Worm (Caenorhabditis elegans) whole organism, late embryonic: ENCODE results near the gene C49A9.2.

Source experiments
- ama-1 ChIP-seq: fragments of 150-350 bp; optimal IDR thresholded peaks from 2 replicates; lab custom pipeline; 2014
- che-1 ChIP-seq: sonication (generic microtip); optimal IDR thresholded peaks from 2 replicates; lab custom pipeline; 2016; ENCODE audit warnings: mild to moderate bottlenecking, missing genetic modification characterization, missing compliant biosample characterization
- elt-2 ChIP-seq: sonication (generic microtip); optimal IDR thresholded peaks from 2 replicates; lab custom pipeline; 2016; ENCODE audit warnings: missing genetic modification reagents, missing genetic modification characterization, missing compliant biosample characterization
- eyg-1 ChIP-seq: sonication (generic microtip); optimal IDR thresholded peaks from 2 replicates; lab custom pipeline; 2016; ENCODE audit warnings: missing genotype, missing genetic modification characterization, missing compliant biosample characterization
- hlh-13 ChIP-seq: fragments of 200-800 bp; sonication (Bioruptor generic); optimal IDR thresholded peaks from 2 replicates; lab custom pipeline; 2018; ENCODE audit warnings: mild to moderate bottlenecking, missing genetic modification characterization, missing compliant biosample characterization
- hlh-15 ChIP-seq: sonication (generic microtip); optimal IDR thresholded peaks from 2 replicates; lab custom pipeline; 2016; ENCODE audit warnings: missing genetic modification characterization, missing compliant biosample characterization
- hlh-6 ChIP-seq: sonication (generic microtip); optimal IDR thresholded peaks from 2 replicates; lab custom pipeline; 2016; ENCODE audit warnings: missing genotype, missing genetic modification characterization, missing compliant biosample characterization
- nhr-11 ChIP-seq: fragments of 150-350 bp; optimal IDR thresholded peaks from 2 replicates; lab custom pipeline; 2014; ENCODE audit warnings: missing biosample characterization, missing genetic modification characterization
- odd-2 ChIP-seq: sonication (generic microtip); optimal IDR thresholded peaks from 2 replicates; lab custom pipeline; 2017; ENCODE audit warnings: antibody characterized with exemption, mild to moderate bottlenecking, missing genetic modification characterization, missing compliant biosample characterization
- pat-9 ChIP-seq: fragments of 200-800 bp; sonication (Bioruptor generic); optimal IDR thresholded peaks from 2 replicates; lab custom pipeline; 2018; ENCODE audit warnings: mild to moderate bottlenecking, missing genetic modification characterization, moderate library complexity, missing compliant biosample characterization
- pha-4 ChIP-seq: fragments of 150-350 bp; optimal IDR thresholded peaks from 2 replicates; lab custom pipeline; 2018; ENCODE audit warnings: missing biosample characterization, missing genetic modification reagents, missing genetic modification characterization
- unc-42 ChIP-seq: sonication (generic microtip); optimal IDR thresholded peaks from 2 replicates; lab custom pipeline; 2016; ENCODE audit warnings: missing genotype, missing genetic modification characterization, missing compliant biosample characterization
- unc-55 ChIP-seq: sonication (generic microtip); optimal IDR thresholded peaks from 2 replicates; lab custom pipeline; 2017; ENCODE audit warnings: missing biosample characterization, missing genetic modification reagents, missing genetic modification characterization

ce11 chrIV:6217066-6217465 lies 8.2 kb upstream of the C49A9.2 start, which contains the start of gene C49A9.9:
- TF ChIP-seq unc-55 (GFP tag; lab: Kevin White, UChicago) (no peak), ama-1 (lab: Kevin White, UChicago) (no peak), pha-4 (tag; lab: Kevin White, UChicago) (no peak), hlh-6 (tag; lab: Kevin White, UChicago) (no peak), odd-2 (tag; lab: Kevin White, UChicago) (no peak), elt-2 (tag; lab: Kevin White, UChicago) (no peak), nhr-11 (tag; lab: Kevin White, UChicago) (no peak), hlh-15 (tag; lab: Kevin White, UChicago) (no peak), hlh-13 (GFP tag; lab: Kevin White, UChicago) (no peak), eyg-1 (tag; lab: Kevin White, UChicago) (no peak), che-1 (tag; lab: Kevin White, UChicago) (no peak), pat-9 (tag; lab: Kevin White, UChicago) (no peak), unc-42 (tag; lab: Kevin White, UChicago) (no peak)
